Fruit fly (Drosophila melanogaster) whole organism, embryonic: ENCODE data around the gene LSm3.

Experiments used
- Abd-B ChIP-seq: fragments of 200-800 bp; sonication (Bioruptor generic); optimal IDR thresholded peaks from 2 replicates; lab custom pipeline; 2018; ENCODE audit warnings: missing biosample characterization, mild to moderate bottlenecking, missing genetic modification characterization, moderate library complexity
- Antp ChIP-seq: fragments of 200-800 bp; sonication (Bioruptor generic); optimal IDR thresholded peaks from 3 replicates; lab custom pipeline; 2016; ENCODE audit warnings: missing biosample characterization, missing genetic modification characterization
- BEAF-32 ChIP-seq: fragments of 200-800 bp; sonication (Bioruptor generic); optimal IDR thresholded peaks from 3 replicates; lab custom pipeline; 2017; ENCODE audit warnings: missing biosample characterization, missing genetic modification characterization, mild to moderate bottlenecking, moderate library complexity, missing genetic modification reagents
- Bgb ChIP-seq: fragments of 200-800 bp; sonication (Bioruptor generic); IDR thresholded peaks from 2 replicates; pipeline ENCODE4 v1.3.6; 2022; ENCODE audit warnings: missing biosample characterization, missing genetic modification characterization; ENCODE audit not compliant: partially characterized antibody
- C15 ChIP-seq: fragments of 200-800 bp; sonication (Bioruptor generic); IDR thresholded peaks from 3 replicates; pipeline ENCODE4 v1.3.6; 2022; ENCODE audit warnings: missing biosample characterization, missing genetic modification characterization
- CG10209 ChIP-seq: fragments of 200-800 bp; sonication (Bioruptor generic); optimal IDR thresholded peaks from 3 replicates; lab custom pipeline; 2017; ENCODE audit warnings: missing biosample characterization, mild to moderate bottlenecking, missing genetic modification characterization, missing genetic modification reagents
- CG10462 ChIP-seq: fragments of 200-800 bp; sonication (Bioruptor generic); optimal IDR thresholded peaks from 2 replicates; lab custom pipeline; 2016; ENCODE audit warnings: missing biosample characterization, missing genetic modification characterization
- CG11085 ChIP-seq: fragments of 200-800 bp; sonication (Bioruptor generic); IDR thresholded peaks from 2 replicates; pipeline ENCODE4 v1.3.6; 2022; ENCODE audit warnings: missing biosample characterization, missing genetic modification characterization
- CG11093 ChIP-seq: fragments of 200-800 bp; sonication (Bioruptor generic); IDR thresholded peaks from 3 replicates; pipeline ENCODE4 v1.3.6; 2022; ENCODE audit warnings: missing biosample characterization, missing genetic modification characterization
- CG15011 ChIP-seq: fragments of 200-800 bp; sonication (Bioruptor generic); optimal IDR thresholded peaks from 3 replicates; lab custom pipeline; 2018; ENCODE audit warnings: missing biosample characterization, mild to moderate bottlenecking, missing genetic modification characterization
- CG17359 ChIP-seq: fragments of 200-800 bp; sonication (Bioruptor generic); optimal IDR thresholded peaks from 3 replicates; lab custom pipeline; 2018; ENCODE audit warnings: missing biosample characterization, mild to moderate bottlenecking, missing genetic modification characterization, moderate library complexity
- CG18599 ChIP-seq: fragments of 200-800 bp; sonication (Bioruptor generic); optimal IDR thresholded peaks from 3 replicates; lab custom pipeline; 2017; ENCODE audit warnings: missing biosample characterization, missing genetic modification characterization, mild to moderate bottlenecking, moderate library complexity, missing genetic modification reagents
- CG18764 ChIP-seq: fragments of 200-800 bp; sonication (Bioruptor generic); optimal IDR thresholded peaks from 3 replicates; lab custom pipeline; 2016; ENCODE audit warnings: missing biosample characterization, missing genetic modification characterization
- CG31224 ChIP-seq: fragments of 200-800 bp; sonication (Bioruptor generic); IDR thresholded peaks from 2 replicates; pipeline ENCODE4 v1.3.6; 2022; ENCODE audit warnings: missing biosample characterization, missing genetic modification characterization
- CG31441 ChIP-seq: fragments of 200-800 bp; sonication (Bioruptor generic); IDR thresholded peaks from 2 replicates; pipeline ENCODE4 v1.3.6; 2022; ENCODE audit warnings: missing biosample characterization, missing genetic modification characterization
- CG3163 ChIP-seq: fragments of 200-800 bp; sonication (Bioruptor generic); optimal IDR thresholded peaks from 3 replicates; lab custom pipeline; 2016; ENCODE audit warnings: missing biosample characterization, missing genetic modification characterization
- CG32532 ChIP-seq: fragments of 200-800 bp; sonication (Bioruptor generic); IDR thresholded peaks from 2 replicates; pipeline ENCODE4 v1.3.6; 2022; ENCODE audit warnings: missing biosample characterization, missing genetic modification characterization
- CG3838 ChIP-seq: fragments of 200-800 bp; sonication (Bioruptor generic); optimal IDR thresholded peaks from 3 replicates; lab custom pipeline; 2016; ENCODE audit warnings: missing biosample characterization, missing genetic modification characterization
- CG4360 ChIP-seq: fragments of 200-800 bp; sonication (Bioruptor generic); IDR thresholded peaks from 2 replicates; pipeline ENCODE4 v1.3.6; 2022; ENCODE audit warnings: missing biosample characterization, missing genetic modification characterization
- D19B ChIP-seq: fragments of 200-800 bp; sonication (Bioruptor generic); optimal IDR thresholded peaks from 2 replicates; lab custom pipeline; 2017; ENCODE audit warnings: missing biosample characterization, mild to moderate bottlenecking, missing genetic modification characterization
- Dad ChIP-seq: fragments of 200-800 bp; sonication (Bioruptor generic); optimal IDR thresholded peaks from 3 replicates; lab custom pipeline; 2016; ENCODE audit warnings: missing biosample characterization, missing genetic modification characterization
- E2f2 ChIP-seq: fragments of 200-800 bp; sonication (Bioruptor generic); IDR thresholded peaks from 2 replicates; pipeline ENCODE4 v1.3.6; 2022; ENCODE audit warnings: missing biosample characterization, missing genetic modification characterization
- HHEX ChIP-seq: fragments of 200-800 bp; sonication (Bioruptor generic); optimal IDR thresholded peaks from 3 replicates; lab custom pipeline; 2017; ENCODE audit warnings: missing biosample characterization, mild to moderate bottlenecking, missing genetic modification characterization, missing genetic modification reagents
- HLH4C ChIP-seq: fragments of 200-800 bp; sonication (Bioruptor generic); IDR thresholded peaks from 3 replicates; pipeline ENCODE4 v1.3.6; 2022; ENCODE audit warnings: missing biosample characterization, missing genetic modification characterization; ENCODE audit not compliant: partially characterized antibody
- HLHmδ ChIP-seq: fragments of 200-800 bp; sonication (Bioruptor generic); optimal IDR thresholded peaks from 2 replicates; lab custom pipeline; 2018; ENCODE audit warnings: missing biosample characterization, mild to moderate bottlenecking, missing genetic modification characterization, moderate library complexity
- Hey ChIP-seq: fragments of 200-800 bp; sonication (Bioruptor generic); optimal IDR thresholded peaks from 3 replicates; lab custom pipeline; 2018; ENCODE audit warnings: missing biosample characterization, mild to moderate bottlenecking, missing genetic modification characterization
- Hmr ChIP-seq: fragments of 200-800 bp; sonication (Bioruptor generic); optimal IDR thresholded peaks from 3 replicates; lab custom pipeline; 2017; ENCODE audit warnings: mild to moderate bottlenecking, missing biosample characterization, missing genetic modification reagents, missing genetic modification characterization
- MTF-1 ChIP-seq: fragments of 200-800 bp; sonication (Bioruptor generic); optimal IDR thresholded peaks from 2 replicates; lab custom pipeline; 2018; ENCODE audit warnings: missing biosample characterization, mild to moderate bottlenecking, missing genetic modification characterization, borderline replicate concordance
- Myb ChIP-seq: fragments of 200-800 bp; sonication (Bioruptor generic); optimal IDR thresholded peaks from 2 replicates; lab custom pipeline; 2016; ENCODE audit warnings: missing biosample characterization, missing genetic modification characterization
- Ssrp ChIP-seq: fragments of 200-800 bp; sonication (Bioruptor generic); optimal IDR thresholded peaks from 2 replicates; lab custom pipeline; 2018; ENCODE audit warnings: missing biosample characterization, mild to moderate bottlenecking, missing genetic modification characterization, moderate library complexity
- Stat92E ChIP-seq, 3 experiments: fragments of >200 bp in 2 of 3; fragments of 200-800 bp in 1 of 3; sonication (Bioruptor generic) in 1 of 3; optimal IDR thresholded peaks; 2 replicates each; lab custom pipeline; 2017 to 2019; ENCODE audit warnings: missing biosample characterization in 3 of 3, missing genetic modification characterization in 3 of 3, mild to moderate bottlenecking in 1 of 3, moderate library complexity in 1 of 3
- Tbp ChIP-seq: fragments of >200 bp; optimal IDR thresholded peaks from 2 replicates; lab custom pipeline; 2018; ENCODE audit warnings: missing biosample characterization, missing genetic modification characterization
- Vsx1 ChIP-seq: fragments of 200-800 bp; sonication (Bioruptor generic); optimal IDR thresholded peaks from 2 replicates; lab custom pipeline; 2017; ENCODE audit warnings: missing biosample characterization, mild to moderate bottlenecking, missing genetic modification characterization, missing genetic modification reagents
- Xbp1 ChIP-seq: fragments of 200-800 bp; sonication (Bioruptor generic); optimal IDR thresholded peaks from 3 replicates; lab custom pipeline; 2016; ENCODE audit warnings: missing biosample characterization, mild to moderate bottlenecking, missing genetic modification characterization
- bcd ChIP-seq: fragments of 200-800 bp; sonication (Bioruptor generic); optimal IDR thresholded peaks from 2 replicates; lab custom pipeline; 2017; ENCODE audit warnings: missing biosample characterization, mild to moderate bottlenecking, missing genetic modification characterization
- br ChIP-seq: fragments of >200 bp; optimal IDR thresholded peaks from 2 replicates; lab custom pipeline; 2017
- dmrt99B ChIP-seq: fragments of 200-800 bp; sonication (Bioruptor generic); optimal IDR thresholded peaks from 2 replicates; lab custom pipeline; 2018; ENCODE audit warnings: missing biosample characterization, mild to moderate bottlenecking, missing genetic modification characterization, moderate library complexity
- ems ChIP-seq: fragments of 200-800 bp; sonication (Bioruptor generic); optimal IDR thresholded peaks from 3 replicates; lab custom pipeline; 2016; ENCODE audit warnings: missing biosample characterization, missing genetic modification characterization
- h ChIP-seq: fragments of >200 bp; optimal IDR thresholded peaks from 2 replicates; lab custom pipeline; 2017
- her ChIP-seq: fragments of 200-800 bp; sonication (Bioruptor generic); optimal IDR thresholded peaks from 2 replicates; lab custom pipeline; 2016; ENCODE audit warnings: missing biosample characterization, missing genetic modification characterization
- ken ChIP-seq: fragments of 200-800 bp; sonication (Bioruptor generic); IDR thresholded peaks from 3 replicates; pipeline ENCODE4 v1.3.6; 2022; ENCODE audit warnings: missing biosample characterization, missing genetic modification characterization
- pb ChIP-seq: fragments of 200-800 bp; sonication (Bioruptor generic); optimal IDR thresholded peaks from 3 replicates; lab custom pipeline; 2016; ENCODE audit warnings: missing biosample characterization, missing genetic modification characterization
- peb ChIP-seq: fragments of 200-800 bp; sonication (Bioruptor generic); IDR thresholded peaks from 2 replicates; pipeline ENCODE4 v1.3.6; 2022; ENCODE audit warnings: missing biosample characterization, missing genetic modification characterization
- pros ChIP-seq: fragments of 200-800 bp; sonication (Bioruptor generic); optimal IDR thresholded peaks from 3 replicates; lab custom pipeline; 2019; ENCODE audit warnings: missing biosample characterization, mild to moderate bottlenecking, missing genetic modification characterization, moderate library complexity
- sna ChIP-seq: fragments of 200-800 bp; sonication (Bioruptor generic); IDR thresholded peaks from 2 replicates; pipeline ENCODE4 v1.3.6; 2022; ENCODE audit warnings: missing biosample characterization, missing genetic modification characterization; ENCODE audit not compliant: partially characterized antibody
- trem ChIP-seq: fragments of 200-800 bp; optimal IDR thresholded peaks from 3 replicates; lab custom pipeline; 2019; ENCODE audit warnings: missing biosample characterization, mild to moderate bottlenecking, missing genetic modification characterization, moderate library complexity
- tx ChIP-seq: fragments of 200-800 bp; sonication (Bioruptor generic); optimal IDR thresholded peaks from 2 replicates; lab custom pipeline; 2016; ENCODE audit warnings: missing biosample characterization, missing genetic modification characterization
- wdn ChIP-seq: fragments of 200-800 bp; sonication (Bioruptor generic); IDR thresholded peaks from 2 replicates; pipeline ENCODE4 v1.3.6; 2022; ENCODE audit warnings: missing biosample characterization, missing genetic modification characterization
- zen ChIP-seq: fragments of 200-800 bp; sonication (Bioruptor generic); optimal IDR thresholded peaks from 3 replicates; lab custom pipeline; 2018; ENCODE audit warnings: missing biosample characterization, mild to moderate bottlenecking, missing genetic modification characterization, moderate library complexity

LSm3 gene

dm6 chr3R:24037538-24038265, 41.6 kb downstream of the LSm3 start, which contains the start of gene spas (continued):
- TF ChIP-seq Antp (GFP tag; lab: Kevin White, UChicago): peak; percentile 70
- TF ChIP-seq ems (GFP tag; lab: Kevin White, UChicago): peak; percentile 57
- no peak for TF ChIP-seq MTF-1 (GFP tag; lab: Kevin White, UChicago)
- no peak for TF ChIP-seq br (lab: Kevin White, UChicago)
- TF ChIP-seq HLH4C (GFP tag; lab: Robert Waterston, UW): peak; percentile 87
- TF ChIP-seq trem (tag; lab: Kevin White, UChicago): peak; percentile 84
- no peak for TF ChIP-seq CG4360 (GFP tag; lab: Robert Waterston, UW)
- TF ChIP-seq her (GFP tag; lab: Kevin White, UChicago): peak; percentile 7
- peak; percentile 49 for TF ChIP-seq CG17359
- no peak for TF ChIP-seq Hey (tag; lab: Kevin White, UChicago)
- peak; percentile 96 for TF ChIP-seq BEAF-32 (GFP tag; lab: Kevin White, UChicago)
- TF ChIP-seq C15 (GFP tag; lab: Robert Waterston, UW): 0 out of 3 replicates have a peak, but pooled peaks have one; percentile 37
- TF ChIP-seq D19B: peak; percentile 7
- peak; percentile 55 for TF ChIP-seq CG10209 (GFP tag; lab: Kevin White, UChicago)
- TF ChIP-seq Stat92E (GFP tag; optimal IDR thresholded peaks at IDR 0.05; lab: Kevin White, UChicago): no peak
- TF ChIP-seq CG32532 (GFP tag; lab: Robert Waterston, UW): peak; percentile 76
- no peak for TF ChIP-seq pros (GFP tag; lab: Kevin White, UChicago)
- no peak for TF ChIP-seq dmrt99B (tag; lab: Kevin White, UChicago)
- peak; percentile 55; the same call in 1 of the 3 replicates for TF ChIP-seq CG11093
- TF ChIP-seq Ssrp (tag; lab: Kevin White, UChicago): peak; percentile 57
- TF ChIP-seq CG3838: peak; percentile 41
- TF ChIP-seq Xbp1: peak; percentile 65
- peak; percentile 71 for TF ChIP-seq Hmr (GFP tag; lab: Kevin White, UChicago)
- peak; percentile 44; the same call in 1 of the 2 replicates for TF ChIP-seq CG11085 (GFP tag; lab: Robert Waterston, UW)
- peak; percentile 61 for TF ChIP-seq E2f2 (GFP tag; lab: Robert Waterston, UW)
- TF ChIP-seq CG18599 (GFP tag; lab: Kevin White, UChicago): peak; percentile 44
- TF ChIP-seq sna (GFP tag; lab: Robert Waterston, UW): peak; percentile 96
- TF ChIP-seq Myb (GFP tag; lab: Kevin White, UChicago): peak; percentile 91
- peak; percentile 58 for TF ChIP-seq Dad (GFP tag; lab: Kevin White, UChicago)
- peak; percentile 70 for TF ChIP-seq CG31224
- no peak for TF ChIP-seq Vsx1 (GFP tag; lab: Kevin White, UChicago)
- no peak; the same call in 1 of the 2 replicates for TF ChIP-seq wdn (GFP tag; lab: Robert Waterston, UW)
- no peak for TF ChIP-seq CG15011 (GFP tag; lab: Kevin White, UChicago)
- TF ChIP-seq CG3163 (GFP tag; lab: Kevin White, UChicago): peak; percentile 58
- peak; percentile 63 for TF ChIP-seq peb (GFP tag; lab: Robert Waterston, UW)
- peak; percentile 44 for TF ChIP-seq HHEX (GFP tag; lab: Kevin White, UChicago)
- no peak for TF ChIP-seq HLHmδ (GFP tag; lab: Kevin White, UChicago)
- peak; percentile 94 for TF ChIP-seq Bgb (GFP tag; lab: Robert Waterston, UW)
- TF ChIP-seq Abd-B (GFP tag; lab: Kevin White, UChicago): peak; percentile 68
- peak; percentile 15 for TF ChIP-seq CG10462
- peak; percentile 26 for TF ChIP-seq pb (GFP tag; lab: Kevin White, UChicago)
- TF ChIP-seq h (lab: Kevin White, UChicago): no peak
- TF ChIP-seq CG18764 (GFP tag; lab: Kevin White, UChicago): peak; percentile 64
- peak; percentile 59 for TF ChIP-seq zen (tag; lab: Kevin White, UChicago)
- peak; percentile 83 for TF ChIP-seq tx (GFP tag; lab: Kevin White, UChicago)
- TF ChIP-seq bcd: peak; percentile 65
- TF ChIP-seq CG31441 (GFP tag; lab: Robert Waterston, UW): no peak; the same call in 1 of the 2 replicates
- peak; percentile 79 for TF ChIP-seq ken (GFP tag; lab: Robert Waterston, UW)
- no peak for TF ChIP-seq Tbp
